Worm (Caenorhabditis elegans) whole organism, L4 larva: Measurements from ENCODE around the gene R10F2.6.
A peak's percentile ranks its signal among the peaks of the same experiment; 100 is the strongest.

Experiments used
- F26F4.8 ChIP-seq: fragments of 200-800 bp; sonication (Bioruptor generic); conservative IDR thresholded peaks from 2 replicates; pipeline ENCODE4 v1.3.6; 2022; ENCODE audit warnings: missing genetic modification characterization, missing compliant biosample characterization
- F37D6.2 ChIP-seq: sonication (generic microtip); optimal IDR thresholded peaks from 2 replicates; lab custom pipeline; 2016; ENCODE audit warnings: mild to moderate bottlenecking, missing genetic modification characterization, missing compliant biosample characterization
- F44E2.7 ChIP-seq: fragments of 200-800 bp; sonication (Bioruptor generic); IDR thresholded peaks from 2 replicates; pipeline ENCODE4 v2.1.2; 2022; ENCODE audit warnings: missing genetic modification characterization, missing compliant biosample characterization
- Y105C5A.15 ChIP-seq: fragments of 200-800 bp; sonication (Bioruptor generic); IDR thresholded peaks from 2 replicates; pipeline ENCODE4 v1.3.6; 2022; ENCODE audit warnings: missing genetic modification characterization, missing compliant biosample characterization
- Y48G9A.11 ChIP-seq: fragments of 200-800 bp; sonication (Bioruptor generic); IDR thresholded peaks from 2 replicates; pipeline ENCODE4 v1.3.6; 2022; ENCODE audit warnings: missing genetic modification reagents, missing genetic modification characterization, missing compliant biosample characterization
- Y75B8A.6 ChIP-seq: fragments of 200-800 bp; sonication (Bioruptor generic); IDR thresholded peaks from 2 replicates; pipeline ENCODE4 v1.3.6; 2022; ENCODE audit warnings: missing genetic modification reagents, missing genetic modification characterization, missing compliant biosample characterization
- ZK337.2 ChIP-seq: fragments of 200-800 bp; sonication (Bioruptor generic); IDR thresholded peaks from 2 replicates; pipeline ENCODE4 v1.3.6; 2022; ENCODE audit warnings: missing genetic modification reagents, missing genetic modification characterization, missing compliant biosample characterization
- ZK546.5 ChIP-seq, 2 experiments: sonication (generic microtip); optimal IDR thresholded peaks; 2 replicates each; lab custom pipeline; 2017; ENCODE audit warnings: missing biosample characterization in 2 of 2, missing genetic modification characterization in 2 of 2
- aha-1 ChIP-seq: fragments of 150-350 bp; peaks from one replicate; lab custom pipeline; 2014; ENCODE audit warnings: missing biosample characterization, missing genetic modification characterization
- aly-2 ChIP-seq: sonication (generic microtip); optimal IDR thresholded peaks from 2 replicates; lab custom pipeline; 2018; ENCODE audit warnings: missing biosample characterization, missing genetic modification characterization
- ama-1 ChIP-seq: fragments of 150-350 bp; optimal IDR thresholded peaks from 2 replicates; lab custom pipeline; 2014; ENCODE audit warnings: inconsistent platforms, mixed read lengths
- attf-4 ChIP-seq: sonication (generic microtip); optimal IDR thresholded peaks from 3 replicates; lab custom pipeline; 2017; ENCODE audit warnings: missing biosample characterization, missing genetic modification characterization
- ceh-62 ChIP-seq: sonication (generic microtip); optimal IDR thresholded peaks from 2 replicates; lab custom pipeline; 2017; ENCODE audit warnings: missing biosample characterization, missing genetic modification characterization
- ceh-82 ChIP-seq: sonication (generic microtip); optimal IDR thresholded peaks from 2 replicates; lab custom pipeline; 2017; ENCODE audit warnings: missing biosample characterization, missing genetic modification characterization
- ces-1 ChIP-seq: fragments of 150-350 bp; sonication (generic microtip); optimal IDR thresholded peaks from 4 replicates; lab custom pipeline; 2014; ENCODE audit warnings: missing biosample characterization, missing genetic modification reagents, missing genetic modification characterization
- daf-19 ChIP-seq: fragments of 200-800 bp; sonication (Bioruptor generic); conservative IDR thresholded peaks from 2 replicates; pipeline ENCODE4 v1.3.6; 2022; ENCODE audit warnings: missing genetic modification characterization, missing compliant biosample characterization
- daf-8 ChIP-seq: fragments of 200-800 bp; sonication (Bioruptor generic); IDR thresholded peaks from 2 replicates; pipeline ENCODE4 v1.3.6; 2022; ENCODE audit warnings: missing genetic modification characterization, missing compliant biosample characterization
- dmd-8 ChIP-seq: fragments of 200-800 bp; sonication (Bioruptor generic); IDR thresholded peaks from 2 replicates; pipeline ENCODE4 v1.3.6; 2022; ENCODE audit warnings: missing genetic modification characterization, missing compliant biosample characterization
- duxl-1 ChIP-seq: sonication (generic microtip); optimal IDR thresholded peaks from 2 replicates; lab custom pipeline; 2016; ENCODE audit warnings: mild to moderate bottlenecking, missing genetic modification characterization, moderate library complexity, missing compliant biosample characterization; ENCODE audit not compliant: poor library complexity
- egl-43 ChIP-seq: fragments of 200-800 bp; sonication (Bioruptor generic); IDR thresholded peaks from 2 replicates; pipeline ENCODE4 v1.3.6; 2022; ENCODE audit warnings: missing genetic modification reagents, missing genetic modification characterization, missing compliant biosample characterization
- hif-1 ChIP-seq, 2 experiments: sonication (generic microtip); optimal IDR thresholded peaks; 2 replicates each; lab custom pipeline; 2016 to 2017; ENCODE audit warnings: missing compliant biosample characterization in 2 of 2, missing genetic modification characterization in 2 of 2, missing genetic modification reagents in 2 of 2, missing genotype in 2 of 2, mild to moderate bottlenecking in 1 of 2
- hlh-30 ChIP-seq: sonication (generic microtip); optimal IDR thresholded peaks from 2 replicates; lab custom pipeline; 2017; ENCODE audit warnings: antibody characterized with exemption, mild to moderate bottlenecking, missing genetic modification characterization, missing compliant biosample characterization; ENCODE audit not compliant: insufficient read depth
- jun-1 ChIP-seq: fragments of 150-350 bp; optimal IDR thresholded peaks from 2 replicates; lab custom pipeline; 2014; ENCODE audit warnings: missing biosample characterization, missing genetic modification reagents, missing genetic modification characterization
- lin-38 ChIP-seq: fragments of 200-800 bp; sonication (Bioruptor generic); IDR thresholded peaks from 2 replicates; pipeline ENCODE4 v1.3.6; 2022; ENCODE audit warnings: missing genetic modification reagents, missing genetic modification characterization, missing compliant biosample characterization
- lsy-2 ChIP-seq, 2 experiments: fragments of 150-350 bp in 1 of 2; sonication (generic microtip) in 1 of 2; optimal IDR thresholded peaks; 2 replicates each; lab custom pipeline; 2014 to 2017; ENCODE audit warnings: missing biosample characterization in 2 of 2, missing genetic modification characterization in 2 of 2
- madf-5 ChIP-seq, 2 experiments: fragments of 200-800 bp; sonication (Bioruptor generic); IDR thresholded peaks; 2 replicates each; pipeline ENCODE4 v1.3.6; 2022; ENCODE audit warnings: missing compliant biosample characterization in 2 of 2, missing genetic modification characterization in 2 of 2
- mes-2 ChIP-seq: sonication (generic microtip); optimal IDR thresholded peaks from 2 replicates; lab custom pipeline; 2016; ENCODE audit warnings: missing genotype, mild to moderate bottlenecking, missing genetic modification characterization, missing compliant biosample characterization; ENCODE audit not compliant: poor library complexity, severe bottlenecking
- nhr-11 ChIP-seq: fragments of 150-350 bp; optimal IDR thresholded peaks from 2 replicates; lab custom pipeline; 2014; ENCODE audit warnings: missing biosample characterization, missing genetic modification characterization
- nhr-48 ChIP-seq: sonication (generic microtip); optimal IDR thresholded peaks from 2 replicates; lab custom pipeline; 2016; ENCODE audit warnings: mild to moderate bottlenecking, missing genetic modification characterization, missing compliant biosample characterization
- nhr-6 ChIP-seq: fragments of 150-350 bp; optimal IDR thresholded peaks from 2 replicates; lab custom pipeline; 2014; ENCODE audit warnings: missing biosample characterization, missing genetic modification characterization
- nhr-76 ChIP-seq: fragments of 150-350 bp; optimal IDR thresholded peaks from 2 replicates; lab custom pipeline; 2014; ENCODE audit warnings: missing biosample characterization, missing genetic modification characterization
- pqm-1 ChIP-seq: sonication (generic microtip); optimal IDR thresholded peaks from 2 replicates; lab custom pipeline; 2017; ENCODE audit warnings: missing biosample characterization, missing genetic modification characterization
- rbr-2 ChIP-seq: sonication (generic microtip); optimal IDR thresholded peaks from 2 replicates; lab custom pipeline; 2016; ENCODE audit warnings: missing genotype, missing genetic modification characterization, missing compliant biosample characterization
- sdz-12 ChIP-seq: fragments of 200-800 bp; sonication (Bioruptor generic); optimal IDR thresholded peaks from 2 replicates; lab custom pipeline; 2018; ENCODE audit warnings: mild to moderate bottlenecking, missing genetic modification characterization, missing compliant biosample characterization
- set-16 ChIP-seq: fragments of 200-800 bp; sonication (Bioruptor generic); IDR thresholded peaks from 2 replicates; pipeline ENCODE4 v1.3.6; 2022; ENCODE audit warnings: missing genetic modification reagents, missing genetic modification characterization, missing compliant biosample characterization
- skn-1 ChIP-seq: fragments of 150-350 bp; optimal IDR thresholded peaks from 2 replicates; lab custom pipeline; 2014; ENCODE audit warnings: missing biosample characterization, missing genetic modification characterization
- spr-3 ChIP-seq: fragments of 200-800 bp; sonication (Bioruptor generic); optimal IDR thresholded peaks from 2 replicates; lab custom pipeline; 2018; ENCODE audit warnings: mild to moderate bottlenecking, missing genetic modification characterization, missing compliant biosample characterization
- tra-1 ChIP-seq: fragments of 200-800 bp; sonication (Bioruptor generic); IDR thresholded peaks from 2 replicates; pipeline ENCODE4 v1.3.6; 2022; ENCODE audit warnings: missing genetic modification reagents, missing genetic modification characterization, missing compliant biosample characterization
- unc-62 ChIP-seq, 3 experiments: fragments of 150-350 bp in 1 of 3; sonication (generic microtip); optimal IDR thresholded peaks in 2 of 3; peaks in 1 of 3; 1 replicate in 1 of 3; 2 replicates in 2 of 3; lab custom pipeline; 2014 to 2017; ENCODE audit warnings: missing biosample characterization in 3 of 3, missing genetic modification characterization in 3 of 3, missing genetic modification reagents in 3 of 3, missing genotype in 1 of 3
- vab-7 ChIP-seq: fragments of 200-800 bp; sonication (Bioruptor generic); IDR thresholded peaks from 2 replicates; pipeline ENCODE4 v1.3.6; 2022; ENCODE audit warnings: missing genetic modification reagents, missing genetic modification characterization, missing compliant biosample characterization
- zag-1 ChIP-seq: fragments of 150-350 bp; optimal IDR thresholded peaks from 2 replicates; lab custom pipeline; 2014; ENCODE audit warnings: missing biosample characterization, missing genetic modification characterization
- zfp-2 ChIP-seq: sonication (generic microtip); optimal IDR thresholded peaks from 2 replicates; lab custom pipeline; 2016; ENCODE audit warnings: mild to moderate bottlenecking, missing genetic modification characterization, missing compliant biosample characterization

R10F2.6 gene

DNA sequence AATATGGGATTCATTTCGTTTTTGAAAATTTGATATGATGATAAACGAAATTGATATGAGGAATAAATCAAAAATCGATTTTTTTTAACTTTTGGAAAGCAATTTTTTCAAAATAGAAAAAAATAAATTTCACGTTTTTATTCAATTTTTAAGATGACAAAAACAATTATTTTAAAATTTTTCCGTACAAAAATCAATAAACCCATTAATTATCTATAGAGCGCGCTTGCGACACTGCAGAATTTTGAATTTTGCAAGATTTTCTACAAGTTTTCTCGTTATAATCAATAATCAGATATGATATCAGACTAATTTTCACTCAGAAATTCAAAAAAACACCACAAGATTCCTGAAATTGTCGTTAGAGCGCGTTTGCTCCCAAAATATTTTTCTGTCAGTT is at the start of gene R10F2.6:
TSS of gene R10F2.6 (minus strand) at position 101 of the 400 bp plus-strand sequence.
- no peak for TF ChIP-seq spr-3 (GFP tag; lab: Kevin White, UChicago)
- no peak for TF ChIP-seq skn-1
- TF ChIP-seq ZK337.2 (GFP tag; lab: Robert Waterston, UW), result no peak
- no peak for TF ChIP-seq hlh-30 (tag; lab: Kevin White, UChicago)
- TF ChIP-seq egl-43 (GFP tag; lab: Robert Waterston, UW), result no peak
- no peak for TF ChIP-seq madf-5 (GFP tag; IDR thresholded peaks at IDR 0.05; lab: Robert Waterston, UW)
- TF ChIP-seq aly-2 (tag; lab: Kevin White, UChicago), result no peak
- no peak for TF ChIP-seq ceh-62 (tag; lab: Kevin White, UChicago)
- no peak for TF ChIP-seq Y75B8A.6 (GFP tag; lab: Robert Waterston, UW)
- TF ChIP-seq nhr-76 (tag; lab: Kevin White, UChicago), result no peak
- no peak for TF ChIP-seq Y105C5A.15 (GFP tag; lab: Robert Waterston, UW)
- no peak for TF ChIP-seq daf-8 (GFP tag; lab: Robert Waterston, UW)
- no peak for TF ChIP-seq nhr-48
- TF ChIP-seq ceh-82 (tag; lab: Kevin White, UChicago), result no peak
- TF ChIP-seq zfp-2 (tag; lab: Kevin White, UChicago), result no peak
- no peak for TF ChIP-seq aha-1 (tag; lab: Kevin White, UChicago)
- no peak for TF ChIP-seq F26F4.8 (GFP tag; lab: Robert Waterston, UW)

DNA sequence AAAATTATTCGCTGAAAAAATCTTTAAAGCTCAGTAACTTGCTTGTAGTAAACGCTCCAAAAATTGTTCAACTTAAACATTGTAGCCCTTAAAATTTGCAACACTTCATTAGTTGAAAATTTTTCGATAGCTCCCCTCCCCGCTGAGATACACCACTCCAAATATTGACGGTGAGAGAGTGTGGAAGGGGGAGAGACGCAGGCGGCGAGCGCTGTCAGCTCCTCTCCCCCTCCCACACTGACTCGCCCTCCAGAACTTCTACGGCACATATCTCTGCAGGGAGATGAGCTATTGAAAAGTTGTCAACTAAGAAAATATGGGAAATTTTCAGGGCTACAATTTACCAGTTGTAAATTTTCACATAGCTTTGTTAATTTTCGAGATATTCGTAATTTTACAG is 48.3 kb upstream of the R10F2.6 start:
- TF ChIP-seq ama-1 (lab: Kevin White, UChicago) (no peak), set-16 (GFP tag; lab: Robert Waterston, UW) (peak; percentile 36), lin-38 (GFP tag; lab: Robert Waterston, UW) (no peak), unc-62 (GFP tag; optimal IDR thresholded peaks at IDR 0.05 in 1 of 2; lab: Kevin White, UChicago) (peak in 1 of 2 experiments; percentile 79), unc-62 (tag; optimal IDR thresholded peaks at IDR 0.05; lab: Kevin White, UChicago) (no peak)
- TF ChIP-seq, all 104 proteins: peak for 2

DNA sequence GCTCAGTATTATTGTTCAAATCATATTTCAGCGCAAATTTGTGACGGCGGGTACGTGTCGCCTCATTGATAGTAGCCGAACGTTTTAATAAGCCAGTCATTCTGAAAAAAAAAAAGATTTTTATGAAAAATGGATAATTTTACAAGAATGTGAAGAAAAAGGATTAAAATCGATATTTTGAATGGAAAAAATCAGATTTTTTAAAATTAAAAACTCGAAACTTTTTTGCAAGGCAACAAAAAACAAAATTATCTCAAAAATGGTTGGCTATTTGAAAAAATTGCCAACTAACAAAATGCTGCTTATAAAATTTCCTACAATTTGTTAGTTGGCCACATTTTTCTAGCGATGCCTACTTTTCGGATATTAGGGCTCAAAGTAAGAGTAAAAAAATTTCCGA is 46.1 kb upstream of the R10F2.6 start, which contains the start of gene Y55D5A.4:
TSS of gene Y55D5A.4 (minus strand) at position 101 of the 400 bp plus-strand sequence.
- TF ChIP-seq daf-19 (GFP tag; lab: Robert Waterston, UW) (no peak), attf-4 (no peak), spr-3 (GFP tag; lab: Kevin White, UChicago) (no peak), dmd-8 (GFP tag; lab: Robert Waterston, UW) (no peak), duxl-1 (no peak), rbr-2 (tag; lab: Kevin White, UChicago) (no peak), unc-62 (GFP tag; optimal IDR thresholded peaks at IDR 0.05 in 1 of 2; lab: Kevin White, UChicago) (no peak), unc-62 (tag; optimal IDR thresholded peaks at IDR 0.05; lab: Kevin White, UChicago) (no peak), F37D6.2 (tag; lab: Kevin White, UChicago) (no peak), sdz-12 (GFP tag; lab: Kevin White, UChicago) (no peak), lsy-2 (tag; optimal IDR thresholded peaks at IDR 0.05; lab: Kevin White, UChicago) (no peak), pqm-1 (tag; lab: Kevin White, UChicago) (no peak)
- TF ChIP-seq, all 104 proteins: peak for 0

DNA sequence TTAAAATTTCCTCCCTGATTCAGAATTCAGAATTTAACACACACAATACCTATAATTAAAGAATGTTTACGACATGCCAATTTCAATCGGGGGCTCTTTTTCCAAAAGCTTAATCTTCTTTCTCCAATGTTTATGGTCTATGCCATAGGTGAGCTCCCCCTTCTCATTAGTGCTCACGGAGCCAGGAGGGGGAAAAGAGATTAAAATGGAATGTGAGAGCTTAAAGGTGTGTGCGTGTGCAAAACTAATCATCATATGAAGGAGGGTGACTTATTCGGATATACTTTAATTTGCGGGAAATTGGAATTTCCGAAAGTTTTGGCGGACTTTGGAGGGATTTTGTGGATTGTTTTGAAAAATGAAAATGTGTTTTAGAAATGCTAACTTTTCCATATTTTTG is 39.1 kb upstream of the R10F2.6 start:
- TF ChIP-seq tra-1 (GFP tag; lab: Robert Waterston, UW), result no peak
- no peak for TF ChIP-seq zag-1
- no peak for TF ChIP-seq skn-1
- TF ChIP-seq jun-1 (tag; lab: Kevin White, UChicago), result no peak
- no peak for TF ChIP-seq unc-62 (GFP tag; optimal IDR thresholded peaks at IDR 0.05 in 1 of 2; lab: Kevin White, UChicago)
- TF ChIP-seq unc-62 (tag; optimal IDR thresholded peaks at IDR 0.05; lab: Kevin White, UChicago), result no peak
- no peak for TF ChIP-seq nhr-11 (tag; lab: Kevin White, UChicago)
- no peak for TF ChIP-seq vab-7 (GFP tag; lab: Robert Waterston, UW)
- TF ChIP-seq Y48G9A.11 (GFP tag; lab: Robert Waterston, UW), result no peak
- no peak for TF ChIP-seq ZK546.5 (tag; optimal IDR thresholded peaks at IDR 0.05; lab: Kevin White, UChicago)
- no peak for TF ChIP-seq F26F4.8 (GFP tag; lab: Robert Waterston, UW)
- TF ChIP-seq lin-38 (GFP tag; lab: Robert Waterston, UW), result no peak
- no peak for TF ChIP-seq ces-1 (GFP tag; lab: Kevin White, UChicago)
- TF ChIP-seq F44E2.7 (GFP tag; lab: Robert Waterston, UW), result no peak
- no peak for TF ChIP-seq mes-2 (tag; lab: Kevin White, UChicago)
- TF ChIP-seq hif-1 (tag; optimal IDR thresholded peaks at IDR 0.05; lab: Kevin White, UChicago), result no peak
- TF ChIP-seq zfp-2 (tag; lab: Kevin White, UChicago), result no peak
- no peak for TF ChIP-seq nhr-6 (tag; lab: Kevin White, UChicago)
- TF ChIP-seq, all 104 proteins: peak for 0
